Worm (Caenorhabditis elegans) whole organism, midembryonic: Measurements from ENCODE around the gene arrd-28.

Experiments
- T22C8.4 ChIP-seq: fragments of 200-800 bp; sonication (Bioruptor generic); IDR thresholded peaks from 2 replicates; pipeline ENCODE4 v1.3.6; 2022; ENCODE audit warnings: missing genetic modification characterization, missing compliant biosample characterization
- cog-1 ChIP-seq: sonication (generic microtip); optimal IDR thresholded peaks from 2 replicates; lab custom pipeline; 2016; ENCODE audit warnings: missing genetic modification characterization, missing compliant biosample characterization
- flt-1 ChIP-seq: fragments of 200-800 bp; sonication (Bioruptor generic); IDR thresholded peaks from 2 replicates; pipeline ENCODE4 v1.3.6; 2022; ENCODE audit warnings: missing genetic modification characterization, missing compliant biosample characterization
- klf-2 ChIP-seq: fragments of 200-800 bp; sonication (Bioruptor generic); conservative IDR thresholded peaks from 2 replicates; pipeline ENCODE4 v1.3.6; 2022; ENCODE audit warnings: missing genetic modification reagents, missing genetic modification characterization, missing compliant biosample characterization
- med-1 ChIP-seq: sonication (generic microtip); optimal IDR thresholded peaks from 2 replicates; lab custom pipeline; 2017; ENCODE audit warnings: missing genetic modification characterization, mild to moderate bottlenecking, missing compliant biosample characterization, antibody characterized with exemption, missing genetic modification reagents; ENCODE audit not compliant: insufficient read depth
- ref-1 ChIP-seq: fragments of 200-800 bp; sonication (Bioruptor generic); conservative IDR thresholded peaks from 2 replicates; pipeline ENCODE4 v1.3.6; 2022; ENCODE audit warnings: missing genetic modification reagents, missing genetic modification characterization, missing compliant biosample characterization
- tab-1 ChIP-seq: fragments of 200-800 bp; sonication (Bioruptor generic); IDR thresholded peaks from 2 replicates; pipeline ENCODE4 v1.3.6; 2022; ENCODE audit warnings: missing genetic modification characterization, missing compliant biosample characterization
- ztf-23 ChIP-seq: fragments of 200-800 bp; sonication (Bioruptor generic); IDR thresholded peaks from 2 replicates; pipeline ENCODE4 v1.3.6; 2022; ENCODE audit warnings: missing genetic modification reagents, missing genetic modification characterization, missing compliant biosample characterization
- ztf-29 ChIP-seq: fragments of 200-800 bp; sonication (Bioruptor generic); IDR thresholded peaks from 2 replicates; pipeline ENCODE4 v1.3.6; 2022; ENCODE audit warnings: missing genetic modification reagents, missing genetic modification characterization, missing compliant biosample characterization

DNA sequence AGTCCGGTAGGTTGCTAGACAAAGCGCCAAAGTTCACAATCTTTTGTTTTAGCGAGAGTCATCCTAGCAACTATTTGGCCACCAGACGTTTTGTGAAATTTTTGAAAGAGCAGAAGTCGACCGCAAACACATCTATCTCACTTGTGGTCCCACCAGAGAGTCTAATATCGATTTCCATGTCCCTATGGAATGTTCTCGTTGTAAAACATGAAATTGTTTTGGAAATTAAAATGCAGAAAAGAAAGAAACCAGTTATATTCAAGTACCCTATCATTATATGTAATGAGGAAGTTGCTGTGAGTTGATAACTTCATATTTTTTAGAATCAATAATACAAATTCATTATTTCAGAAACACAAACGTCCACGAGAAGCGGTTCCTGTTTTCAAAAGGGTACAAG lies 913 bp downstream of the arrd-28 start:
- TF ChIP-seq flt-1 (no peak), med-1 (no peak), ztf-29 (GFP tag; lab: Robert Waterston, UW) (no peak), T22C8.4 (GFP tag; lab: Robert Waterston, UW) (no peak), ztf-23 (GFP tag; lab: Robert Waterston, UW) (no peak), klf-2 (no peak), ref-1 (no peak), tab-1 (GFP tag; lab: Robert Waterston, UW) (no peak), cog-1 (tag; lab: Kevin White, UChicago) (no peak)
